Worm (Caenorhabditis elegans) whole organism, L3 larva: Measurements from ENCODE around the gene swd-2.1.

Experiments
- R02D3.7 ChIP-seq: fragments of 150-350 bp; optimal IDR thresholded peaks from 2 replicates; lab custom pipeline; 2014; ENCODE audit warnings: missing biosample characterization, missing genetic modification characterization
- ZK546.5 ChIP-seq: sonication (generic microtip); optimal IDR thresholded peaks from 2 replicates; lab custom pipeline; 2017; ENCODE audit warnings: missing biosample characterization, missing genetic modification characterization
- aly-2 ChIP-seq: fragments of 150-350 bp; optimal IDR thresholded peaks from 2 replicates; lab custom pipeline; 2014; ENCODE audit warnings: missing biosample characterization, missing genetic modification characterization
- ama-1 ChIP-seq: fragments of 150-350 bp; optimal IDR thresholded peaks from 2 replicates; lab custom pipeline; 2018
- ceh-82 ChIP-seq: fragments of 150-350 bp; optimal IDR thresholded peaks from 2 replicates; lab custom pipeline; 2014; ENCODE audit warnings: missing biosample characterization, missing genetic modification characterization
- ceh-9 ChIP-seq: sonication (generic microtip); optimal IDR thresholded peaks from 2 replicates; lab custom pipeline; 2018; ENCODE audit warnings: missing biosample characterization, missing genetic modification characterization
- daf-12 ChIP-seq: fragments of 150-350 bp; optimal IDR thresholded peaks from 2 replicates; lab custom pipeline; 2014; ENCODE audit warnings: missing biosample characterization, missing genetic modification reagents, missing genetic modification characterization
- egl-27 ChIP-seq: sonication (generic microtip); optimal IDR thresholded peaks from 4 replicates; lab custom pipeline; 2017; ENCODE audit warnings: missing biosample characterization, missing genetic modification reagents, missing genetic modification characterization
- elt-2 ChIP-seq: sonication (generic microtip); optimal IDR thresholded peaks from 2 replicates; lab custom pipeline; 2016; ENCODE audit warnings: missing genetic modification reagents, mild to moderate bottlenecking, missing genetic modification characterization, missing compliant biosample characterization
- elt-3 ChIP-seq, 3 experiments: fragments of 150-350 bp in 1 of 3; sonication (generic microtip) in 2 of 3; optimal IDR thresholded peaks; 2 replicates in 2 of 3; 4 replicates in 1 of 3; lab custom pipeline; 2014 to 2017; ENCODE audit warnings: missing biosample characterization in 3 of 3, missing genetic modification characterization in 3 of 3
- eor-1 ChIP-seq, 2 experiments: fragments of 150-350 bp; optimal IDR thresholded peaks; 2 replicates each; lab custom pipeline; 2014 to 2018; ENCODE audit warnings: missing biosample characterization in 2 of 2, missing genetic modification characterization in 2 of 2
- fkh-10 ChIP-seq: sonication (generic microtip); optimal IDR thresholded peaks from 2 replicates; lab custom pipeline; 2017; ENCODE audit warnings: missing biosample characterization, missing genetic modification reagents, missing genetic modification characterization
- fkh-2 ChIP-seq: fragments of 150-350 bp; optimal IDR thresholded peaks from 2 replicates; lab custom pipeline; 2014; ENCODE audit warnings: missing biosample characterization, missing genetic modification reagents, missing genetic modification characterization
- fos-1 ChIP-seq: fragments of 150-350 bp; optimal IDR thresholded peaks from 2 replicates; lab custom pipeline; 2014; ENCODE audit warnings: missing biosample characterization, missing genetic modification characterization
- hmg-11 ChIP-seq: sonication (generic microtip); optimal IDR thresholded peaks from 2 replicates; lab custom pipeline; 2016; ENCODE audit warnings: missing genetic modification characterization, missing compliant biosample characterization
- jun-1 ChIP-seq: fragments of 150-350 bp; optimal IDR thresholded peaks from 2 replicates; lab custom pipeline; 2014; ENCODE audit warnings: missing biosample characterization, missing genetic modification reagents, missing genetic modification characterization
- lsy-12 ChIP-seq: sonication (generic microtip); optimal IDR thresholded peaks from 2 replicates; lab custom pipeline; 2016; ENCODE audit warnings: mild to moderate bottlenecking, missing genetic modification characterization, missing compliant biosample characterization
- mml-1 ChIP-seq: fragments of 150-350 bp; sonication (generic microtip); optimal IDR thresholded peaks from 3 replicates; lab custom pipeline; 2014; ENCODE audit warnings: missing biosample characterization, missing genetic modification characterization
- nfya-1 ChIP-seq: sonication (generic microtip); optimal IDR thresholded peaks from 2 replicates; lab custom pipeline; 2017; ENCODE audit warnings: missing genetic modification characterization, mild to moderate bottlenecking, missing compliant biosample characterization, antibody characterized with exemption, moderate library complexity; ENCODE audit not compliant: insufficient read depth
- nhr-11 ChIP-seq: fragments of 150-350 bp; optimal IDR thresholded peaks from 2 replicates; lab custom pipeline; 2014; ENCODE audit warnings: missing biosample characterization, missing genetic modification characterization
- nhr-12 ChIP-seq: fragments of 150-350 bp; optimal IDR thresholded peaks from 2 replicates; lab custom pipeline; 2014; ENCODE audit warnings: missing biosample characterization, missing genetic modification characterization
- nhr-23 ChIP-seq: fragments of 150-350 bp; optimal IDR thresholded peaks from 2 replicates; lab custom pipeline; 2014; ENCODE audit warnings: missing biosample characterization, missing genetic modification reagents, missing genetic modification characterization
- nhr-237 ChIP-seq: fragments of 150-350 bp; optimal IDR thresholded peaks from 2 replicates; lab custom pipeline; 2014; ENCODE audit warnings: missing biosample characterization, missing genetic modification characterization
- nhr-25 ChIP-seq: sonication (generic microtip); optimal IDR thresholded peaks from 2 replicates; lab custom pipeline; 2017; ENCODE audit warnings: missing biosample characterization, missing genetic modification characterization
- nhr-28 ChIP-seq: fragments of 150-350 bp; optimal IDR thresholded peaks from 2 replicates; lab custom pipeline; 2014; ENCODE audit warnings: missing biosample characterization, missing genetic modification characterization
- nhr-43 ChIP-seq: sonication (generic microtip); optimal IDR thresholded peaks from 2 replicates; lab custom pipeline; 2016; ENCODE audit warnings: mild to moderate bottlenecking, missing genetic modification characterization, missing compliant biosample characterization; ENCODE audit not compliant: poor library complexity, severe bottlenecking
- nhr-67 ChIP-seq: fragments of 150-350 bp; optimal IDR thresholded peaks from 2 replicates; lab custom pipeline; 2014; ENCODE audit warnings: missing biosample characterization, missing genetic modification characterization
- nhr-76 ChIP-seq: fragments of 150-350 bp; sonication (generic microtip); optimal IDR thresholded peaks from 5 replicates; lab custom pipeline; 2014; ENCODE audit warnings: missing biosample characterization, missing genetic modification characterization
- nhr-77 ChIP-seq: fragments of 150-350 bp; optimal IDR thresholded peaks from 2 replicates; lab custom pipeline; 2014; ENCODE audit warnings: missing biosample characterization, missing genetic modification characterization
- pha-4 ChIP-seq: fragments of 150-350 bp; optimal IDR thresholded peaks from 2 replicates; lab custom pipeline; 2014; ENCODE audit warnings: missing biosample characterization, missing genetic modification reagents, missing genetic modification characterization
- pqm-1 ChIP-seq: fragments of 150-350 bp; optimal IDR thresholded peaks from 2 replicates; lab custom pipeline; 2017; ENCODE audit warnings: missing biosample characterization, missing genetic modification characterization, inconsistent platforms
- skn-1 ChIP-seq: fragments of 150-350 bp; optimal IDR thresholded peaks from 2 replicates; lab custom pipeline; 2014; ENCODE audit warnings: missing biosample characterization, missing genetic modification characterization
- snpc-4 ChIP-seq: fragments of 150-350 bp; optimal IDR thresholded peaks from 2 replicates; lab custom pipeline; 2014; ENCODE audit warnings: missing biosample characterization, missing genetic modification characterization
- tbx-2 ChIP-seq: sonication (generic microtip); optimal IDR thresholded peaks from 2 replicates; lab custom pipeline; 2016; ENCODE audit warnings: mild to moderate bottlenecking, missing genetic modification characterization, missing compliant biosample characterization

swd-2.1 gene

DNA sequence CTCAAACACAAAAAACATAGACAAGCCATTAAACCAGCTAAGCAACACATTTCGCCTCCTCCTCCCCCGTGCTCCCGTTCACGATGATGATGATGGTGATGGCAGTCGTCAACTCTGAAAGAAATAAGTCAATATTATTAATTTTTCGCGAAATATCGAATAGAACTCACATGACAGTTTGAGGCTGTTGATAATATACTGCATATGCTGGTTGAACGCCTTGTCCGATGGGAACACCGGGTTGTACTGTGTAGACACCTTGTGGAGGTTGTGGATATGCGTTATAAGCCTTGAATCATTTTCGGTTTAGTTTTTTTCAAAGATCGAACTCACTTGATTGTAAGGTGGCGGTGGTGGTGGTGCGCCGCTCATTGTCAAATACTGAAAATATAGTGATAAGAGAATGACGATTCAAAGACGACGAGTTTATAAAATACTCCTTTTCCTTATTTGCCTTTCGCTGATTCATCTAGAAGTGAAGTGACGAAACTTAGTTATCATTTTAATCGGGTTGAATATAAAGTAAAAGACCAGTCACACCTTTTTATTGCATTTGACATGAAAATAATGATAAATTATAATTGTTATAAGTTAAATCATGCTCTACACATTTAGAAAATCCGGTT lies 16.1 kb downstream of the swd-2.1 start, which contains the start of gene C33H5.13:
Gene C33H5.13 (minus strand): TSS at position 443 of the 626 bp plus-strand sequence.
- TF ChIP-seq pqm-1 (tag; lab: Kevin White, UChicago), result peak; percentile 73
- TF ChIP-seq elt-2, result peak; percentile 79
- no peak for TF ChIP-seq nhr-23 (tag; lab: Kevin White, UChicago)
- TF ChIP-seq pha-4 (tag; lab: Kevin White, UChicago), result peak; percentile 49

DNA sequence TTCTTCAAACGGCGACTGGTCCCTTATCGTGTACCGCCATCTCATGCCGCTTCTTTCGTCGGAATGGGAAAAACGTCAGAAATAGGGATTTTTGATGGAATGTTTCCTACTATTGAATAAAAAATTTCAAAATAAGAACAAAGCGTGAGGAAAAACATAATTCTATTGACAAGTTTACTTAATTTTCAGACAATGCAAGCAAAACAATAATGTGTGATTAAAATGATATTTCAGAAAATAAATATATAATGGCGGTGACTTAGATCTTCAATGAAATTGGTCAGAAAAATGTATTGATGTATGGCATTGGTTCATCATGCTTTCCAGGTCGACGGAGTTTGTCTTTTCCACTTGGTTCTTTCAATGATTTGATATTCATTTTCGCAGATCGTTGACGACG lies 18.9 kb downstream of the swd-2.1 start, which contains the start of gene ntp-1:
Gene ntp-1 (minus strand): TSS at position 101 of the 400 bp plus-strand sequence.
- TF ChIP-seq fos-1 (tag; lab: Kevin White, UChicago), result no peak
- no peak for TF ChIP-seq nhr-11 (tag; lab: Kevin White, UChicago)
- TF ChIP-seq ceh-82 (tag; lab: Kevin White, UChicago), result no peak
- TF ChIP-seq pha-4 (tag; lab: Kevin White, UChicago), result no peak
- no peak for TF ChIP-seq nhr-67 (tag; lab: Kevin White, UChicago)
- TF ChIP-seq fkh-2 (tag; lab: Kevin White, UChicago), result no peak
- TF ChIP-seq nhr-43, result no peak
- no peak for TF ChIP-seq snpc-4 (tag; lab: Kevin White, UChicago)
- TF ChIP-seq daf-12, result no peak
- no peak for TF ChIP-seq ZK546.5 (tag; lab: Kevin White, UChicago)

DNA sequence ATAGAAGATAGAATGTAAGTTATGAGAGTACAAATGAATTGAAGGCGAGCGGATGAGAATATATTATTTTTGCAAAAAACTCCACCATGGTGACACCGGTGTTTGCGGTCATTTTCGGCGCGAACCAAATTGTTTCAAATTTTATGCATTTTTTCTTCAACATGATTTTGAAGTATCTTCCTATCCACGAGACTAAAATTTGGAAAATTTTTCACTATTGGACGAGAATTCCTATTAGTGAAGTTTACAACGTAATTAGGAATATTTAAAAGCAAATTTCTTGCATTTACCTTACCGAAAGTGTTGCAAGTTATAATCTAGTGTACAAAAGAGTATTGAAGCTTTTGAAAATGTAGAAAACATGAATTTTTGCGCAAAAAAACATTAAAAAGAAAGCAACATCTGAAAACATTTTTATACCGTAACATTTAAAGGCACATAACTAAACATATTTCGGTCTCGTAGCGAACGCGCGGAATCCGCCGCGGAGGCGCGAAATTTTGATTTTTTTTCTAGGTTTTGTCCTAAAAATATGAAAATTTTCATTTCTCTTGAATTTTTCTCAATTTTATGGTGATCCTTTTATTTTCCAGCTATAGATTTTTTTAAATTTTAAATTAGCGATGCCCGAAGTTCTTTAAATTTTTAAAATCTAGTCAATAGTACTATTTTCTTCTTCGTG lies 20.7 kb downstream of the swd-2.1 start, which contains the start of gene sgo-1:
Gene sgo-1 (minus strand): TSS at position 51 of the 682 bp plus-strand sequence.
- TF ChIP-seq fkh-10 (GFP tag; lab: Kevin White, UChicago) (no peak), nhr-12 (tag; lab: Kevin White, UChicago) (no peak), jun-1 (tag; lab: Kevin White, UChicago) (no peak), nfya-1 (tag; lab: Kevin White, UChicago) (no peak), R02D3.7 (tag; lab: Kevin White, UChicago) (no peak), skn-1 (tag; lab: Kevin White, UChicago) (no peak), mml-1 (no peak), elt-3 (tag; optimal IDR thresholded peaks at IDR 0.05; lab: Kevin White, UChicago) (no peak), nhr-67 (tag; lab: Kevin White, UChicago) (no peak), ama-1 (lab: Kevin White, UChicago) (no peak), nhr-28 (tag; lab: Kevin White, UChicago) (no peak), snpc-4 (tag; lab: Kevin White, UChicago) (no peak), ceh-82 (tag; lab: Kevin White, UChicago) (no peak), pha-4 (tag; lab: Kevin White, UChicago) (no peak), aly-2 (tag; lab: Kevin White, UChicago) (no peak), lsy-12 (tag; lab: Kevin White, UChicago) (no peak), eor-1 (tag; optimal IDR thresholded peaks at IDR 0.05; lab: Kevin White, UChicago) (no peak), elt-2 (no peak), fos-1 (tag; lab: Kevin White, UChicago) (no peak)

DNA sequence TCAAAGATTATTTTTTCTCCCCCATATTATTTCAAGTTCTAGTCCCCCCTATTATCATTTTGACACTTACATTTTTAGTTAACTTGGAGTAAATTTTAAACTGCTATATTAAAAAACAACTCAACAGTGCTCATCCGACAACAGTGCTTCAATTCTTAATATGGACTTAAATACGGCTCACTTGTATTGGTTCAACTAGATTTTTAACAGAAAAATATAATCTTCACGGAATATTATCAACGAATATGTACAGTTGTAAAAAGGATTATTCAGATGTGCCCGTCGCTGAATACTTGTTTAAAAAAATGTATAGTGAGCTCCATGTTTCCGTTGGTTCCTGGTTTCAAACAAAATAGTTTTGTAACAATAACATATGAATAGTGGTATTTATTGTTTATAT lies 24.5 kb downstream of the swd-2.1 start:
- TF ChIP-seq eor-1 (tag; optimal IDR thresholded peaks at IDR 0.05; lab: Kevin White, UChicago), result no peak
- no peak for TF ChIP-seq mml-1
- TF ChIP-seq nhr-25, result no peak
- no peak for TF ChIP-seq nhr-67 (tag; lab: Kevin White, UChicago)

DNA sequence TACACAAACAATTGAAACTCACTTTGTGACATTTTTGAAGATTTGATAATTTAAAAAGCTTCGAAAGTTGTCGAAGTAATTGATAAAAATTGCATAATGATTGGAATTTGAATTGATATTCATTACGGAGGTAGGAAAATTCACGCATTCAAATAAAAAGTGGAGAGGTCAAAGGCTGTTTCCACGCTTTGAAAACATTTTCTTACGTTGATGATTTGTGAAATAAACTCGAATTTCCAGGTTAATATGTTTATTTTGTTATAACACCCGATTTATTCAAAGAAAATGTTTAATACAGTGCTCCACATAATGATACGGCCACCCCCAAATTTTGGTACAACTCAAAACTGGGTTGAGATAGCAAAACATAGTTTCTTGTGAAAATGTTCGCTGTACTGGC lies 27.4 kb downstream of the swd-2.1 start, which contains the start of gene C33H5.16:
Gene C33H5.16 (minus strand): TSS at position 101 of the 400 bp plus-strand sequence.
- no peak for TF ChIP-seq nhr-237 (tag; lab: Kevin White, UChicago)
- no peak for TF ChIP-seq ZK546.5 (tag; lab: Kevin White, UChicago)
- no peak for TF ChIP-seq hmg-11 (tag; lab: Kevin White, UChicago)
- no peak for TF ChIP-seq snpc-4 (tag; lab: Kevin White, UChicago)
- no peak for TF ChIP-seq nhr-77 (tag; lab: Kevin White, UChicago)
- no peak for TF ChIP-seq egl-27 (tag; lab: Kevin White, UChicago)
- no peak for TF ChIP-seq elt-2
- TF ChIP-seq nhr-11 (tag; lab: Kevin White, UChicago), result no peak
- TF ChIP-seq lsy-12 (tag; lab: Kevin White, UChicago), result no peak
- TF ChIP-seq tbx-2 (tag; lab: Kevin White, UChicago), result no peak
- no peak for TF ChIP-seq nhr-76 (tag; lab: Kevin White, UChicago)
- no peak for TF ChIP-seq ama-1 (lab: Kevin White, UChicago)
- no peak for TF ChIP-seq ceh-9 (tag; lab: Kevin White, UChicago)
- TF ChIP-seq nhr-67 (tag; lab: Kevin White, UChicago), result no peak
- TF ChIP-seq R02D3.7 (tag; lab: Kevin White, UChicago), result no peak
